Worm (Caenorhabditis elegans): ENCODE results near the gene nlp-6.

- TF ChIP-seq tra-1 (GFP tag; IDR thresholded peaks at IDR 0.05) (no peak), nhr-11 (tag; optimal IDR thresholded peaks at IDR 0.05) (peak; percentile 66), F49E8.2 (tag; optimal IDR thresholded peaks at IDR 0.05; ENCODE audit: borderline replicate concordance) (no peak), nhr-25 (tag; optimal IDR thresholded peaks at IDR 0.05; ENCODE audit: borderline replicate concordance, insufficient read depth) (no peak), mdl-1 (tag; optimal IDR thresholded peaks at IDR 0.05) (no peak), nhr-77 (tag; optimal IDR thresholded peaks at IDR 0.05) (no peak)
Measured at ce11 chrX:17670379-17671077, 8.3 kb downstream of the nlp-6 start, which contains the start of gene T23E7.2.

Data from whole organism, L4 larva.